Worm (Caenorhabditis elegans) whole organism, mixed stage, embryonic: ENCODE results near the gene wrt-1.

ENCODE experiments used
- M03D4.4 ChIP-seq: sonication (generic microtip); optimal IDR thresholded peaks from 2 replicates; lab custom pipeline; 2017; ENCODE audit warnings: mild to moderate bottlenecking, missing genetic modification characterization, missing compliant biosample characterization
- elt-1 ChIP-seq: sonication (generic microtip); optimal IDR thresholded peaks from 2 replicates; lab custom pipeline; 2017; ENCODE audit warnings: missing genetic modification characterization, mild to moderate bottlenecking, missing compliant biosample characterization, antibody characterized with exemption, moderate library complexity, borderline replicate concordance; ENCODE audit not compliant: insufficient read depth
- elt-3 ChIP-seq: fragments of 150-350 bp; optimal IDR thresholded peaks from 2 replicates; lab custom pipeline; 2014; ENCODE audit warnings: missing biosample characterization, missing genetic modification characterization
- lin-32 ChIP-seq: fragments of 200-800 bp; sonication (Bioruptor generic); optimal IDR thresholded peaks from 2 replicates; lab custom pipeline; 2018; ENCODE audit warnings: mild to moderate bottlenecking, missing genetic modification characterization, missing compliant biosample characterization
- lsy-2 ChIP-seq: fragments of 150-350 bp; optimal IDR thresholded peaks from 2 replicates; lab custom pipeline; 2014; ENCODE audit warnings: missing biosample characterization, missing genetic modification characterization
- mep-1 ChIP-seq: fragments of 150-350 bp; optimal IDR thresholded peaks from 2 replicates; lab custom pipeline; 2017; ENCODE audit warnings: missing biosample characterization, missing genetic modification reagents, missing genetic modification characterization, inconsistent platforms
- nhr-12 ChIP-seq: fragments of 150-350 bp; optimal IDR thresholded peaks from 2 replicates; lab custom pipeline; 2014; ENCODE audit warnings: missing biosample characterization, missing genetic modification characterization
- nhr-2 ChIP-seq: fragments of 150-350 bp; optimal IDR thresholded peaks from 2 replicates; lab custom pipeline; 2014; ENCODE audit warnings: missing biosample characterization, missing genetic modification characterization
- nhr-237 ChIP-seq: fragments of 150-350 bp; optimal IDR thresholded peaks from 2 replicates; lab custom pipeline; 2014; ENCODE audit warnings: missing biosample characterization, missing genetic modification characterization
- nhr-28 ChIP-seq: fragments of 150-350 bp; optimal IDR thresholded peaks from 2 replicates; lab custom pipeline; 2014; ENCODE audit warnings: missing biosample characterization, missing genetic modification characterization
- ztf-11 ChIP-seq: fragments of 150-350 bp; optimal IDR thresholded peaks from 2 replicates; lab custom pipeline; 2014; ENCODE audit warnings: missing biosample characterization, missing genetic modification characterization

ce11 chrII:7519221-7519620 is 11.6 kb upstream of the wrt-1 start, which contains the start of gene glb-9:
- TF ChIP-seq nhr-12 (no peak), nhr-237 (tag; lab: Kevin White, UChicago) (no peak), lsy-2 (no peak), lin-32 (no peak), ztf-11 (no peak), elt-1 (tag; lab: Kevin White, UChicago) (no peak), elt-3 (tag; lab: Kevin White, UChicago) (no peak), M03D4.4 (no peak), nhr-2 (tag; lab: Kevin White, UChicago) (no peak), nhr-28 (tag; lab: Kevin White, UChicago) (no peak), mep-1 (tag; lab: Kevin White, UChicago) (no peak)
